Worm (Caenorhabditis elegans) whole organism, L4 larva: ENCODE measurements around the gene Y53G8AM.7.

Source experiments
- F37D6.2 ChIP-seq: sonication (generic microtip); optimal IDR thresholded peaks from 2 replicates; lab custom pipeline; 2016; ENCODE audit warnings: mild to moderate bottlenecking, missing genetic modification characterization, missing compliant biosample characterization
- R02D3.7 ChIP-seq: fragments of 150-350 bp; sonication (generic microtip); optimal IDR thresholded peaks from 3 replicates; lab custom pipeline; 2014; ENCODE audit warnings: missing biosample characterization, missing genetic modification characterization
- Y105C5A.15 ChIP-seq: fragments of 200-800 bp; sonication (Bioruptor generic); IDR thresholded peaks from 2 replicates; pipeline ENCODE4 v1.3.6; 2022; ENCODE audit warnings: missing genetic modification characterization, missing compliant biosample characterization
- aha-1 ChIP-seq: fragments of 150-350 bp; peaks from one replicate; lab custom pipeline; 2014; ENCODE audit warnings: missing biosample characterization, missing genetic modification characterization
- arid-1 ChIP-seq: fragments of 200-800 bp; sonication (Bioruptor generic); conservative IDR thresholded peaks from 2 replicates; pipeline ENCODE4 v1.3.6; 2022; ENCODE audit warnings: missing genetic modification reagents, missing genetic modification characterization, missing compliant biosample characterization
- attf-4 ChIP-seq: sonication (generic microtip); optimal IDR thresholded peaks from 3 replicates; lab custom pipeline; 2017; ENCODE audit warnings: missing biosample characterization, missing genetic modification characterization
- ceh-28 ChIP-seq: fragments of 150-350 bp; optimal IDR thresholded peaks from 2 replicates; lab custom pipeline; 2014; ENCODE audit warnings: missing biosample characterization, missing genetic modification reagents, missing genetic modification characterization
- cey-2 ChIP-seq: sonication (generic microtip); optimal IDR thresholded peaks from 3 replicates; lab custom pipeline; 2017; ENCODE audit warnings: missing genetic modification characterization, mild to moderate bottlenecking, missing compliant biosample characterization, antibody characterized with exemption, borderline replicate concordance; ENCODE audit not compliant: insufficient read depth
- daf-19 ChIP-seq: fragments of 200-800 bp; sonication (Bioruptor generic); conservative IDR thresholded peaks from 2 replicates; pipeline ENCODE4 v1.3.6; 2022; ENCODE audit warnings: missing genetic modification characterization, missing compliant biosample characterization
- daf-8 ChIP-seq: fragments of 200-800 bp; sonication (Bioruptor generic); IDR thresholded peaks from 2 replicates; pipeline ENCODE4 v1.3.6; 2022; ENCODE audit warnings: missing genetic modification characterization, missing compliant biosample characterization
- dpl-1 ChIP-seq: fragments of 150-350 bp; optimal IDR thresholded peaks from 2 replicates; lab custom pipeline; 2014; ENCODE audit warnings: missing biosample characterization, missing genetic modification reagents, missing genetic modification characterization
- fkh-10 ChIP-seq: fragments of 150-350 bp; optimal IDR thresholded peaks from 2 replicates; lab custom pipeline; 2014; ENCODE audit warnings: missing biosample characterization, missing genetic modification reagents, missing genetic modification characterization
- hif-1 ChIP-seq, 2 experiments: sonication (generic microtip); optimal IDR thresholded peaks; 2 replicates each; lab custom pipeline; 2016 to 2017; ENCODE audit warnings: missing compliant biosample characterization in 2 of 2, missing genetic modification characterization in 2 of 2, missing genetic modification reagents in 2 of 2, missing genotype in 2 of 2, mild to moderate bottlenecking in 1 of 2
- hlh-30 ChIP-seq: sonication (generic microtip); optimal IDR thresholded peaks from 2 replicates; lab custom pipeline; 2017; ENCODE audit warnings: antibody characterized with exemption, mild to moderate bottlenecking, missing genetic modification characterization, missing compliant biosample characterization; ENCODE audit not compliant: insufficient read depth
- hmg-1.1 ChIP-seq: fragments of 200-800 bp; sonication (Bioruptor generic); IDR thresholded peaks from 2 replicates; pipeline ENCODE4 v1.3.6; 2022; ENCODE audit warnings: missing genetic modification reagents, missing genetic modification characterization, missing compliant biosample characterization
- lin-13 ChIP-seq: fragments of 150-350 bp; optimal IDR thresholded peaks from 2 replicates; lab custom pipeline; 2014; ENCODE audit warnings: missing biosample characterization, missing genetic modification reagents, missing genetic modification characterization
- lin-15B ChIP-seq: fragments of 150-350 bp; sonication (generic microtip); optimal IDR thresholded peaks from 3 replicates; lab custom pipeline; 2014; ENCODE audit warnings: missing biosample characterization, missing genetic modification characterization
- lin-38 ChIP-seq: fragments of 200-800 bp; sonication (Bioruptor generic); IDR thresholded peaks from 2 replicates; pipeline ENCODE4 v1.3.6; 2022; ENCODE audit warnings: missing genetic modification reagents, missing genetic modification characterization, missing compliant biosample characterization
- lir-3 ChIP-seq: sonication (generic microtip); optimal IDR thresholded peaks from 2 replicates; lab custom pipeline; 2016; ENCODE audit warnings: mild to moderate bottlenecking, missing genetic modification characterization, missing compliant biosample characterization
- lsy-2 ChIP-seq, 2 experiments: fragments of 150-350 bp in 1 of 2; sonication (generic microtip) in 1 of 2; optimal IDR thresholded peaks; 2 replicates each; lab custom pipeline; 2014 to 2017; ENCODE audit warnings: missing biosample characterization in 2 of 2, missing genetic modification characterization in 2 of 2
- mes-2 ChIP-seq: sonication (generic microtip); optimal IDR thresholded peaks from 2 replicates; lab custom pipeline; 2016; ENCODE audit warnings: missing genotype, mild to moderate bottlenecking, missing genetic modification characterization, missing compliant biosample characterization; ENCODE audit not compliant: poor library complexity, severe bottlenecking
- nhr-102 ChIP-seq: sonication (generic microtip); optimal IDR thresholded peaks from 2 replicates; lab custom pipeline; 2016; ENCODE audit warnings: mild to moderate bottlenecking, missing genetic modification characterization, moderate library complexity, missing compliant biosample characterization
- nhr-28 ChIP-seq: fragments of 150-350 bp; optimal IDR thresholded peaks from 2 replicates; lab custom pipeline; 2014; ENCODE audit warnings: missing biosample characterization, missing genetic modification characterization
- nhr-48 ChIP-seq: sonication (generic microtip); optimal IDR thresholded peaks from 2 replicates; lab custom pipeline; 2016; ENCODE audit warnings: mild to moderate bottlenecking, missing genetic modification characterization, missing compliant biosample characterization
- pqm-1 ChIP-seq: sonication (generic microtip); optimal IDR thresholded peaks from 2 replicates; lab custom pipeline; 2017; ENCODE audit warnings: missing biosample characterization, missing genetic modification characterization
- rbr-2 ChIP-seq: sonication (generic microtip); optimal IDR thresholded peaks from 2 replicates; lab custom pipeline; 2016; ENCODE audit warnings: missing genotype, missing genetic modification characterization, missing compliant biosample characterization
- set-16 ChIP-seq: fragments of 200-800 bp; sonication (Bioruptor generic); IDR thresholded peaks from 2 replicates; pipeline ENCODE4 v1.3.6; 2022; ENCODE audit warnings: missing genetic modification reagents, missing genetic modification characterization, missing compliant biosample characterization
- snpc-1.2 ChIP-seq: fragments of 200-800 bp; sonication (Bioruptor generic); IDR thresholded peaks from 2 replicates; pipeline ENCODE4 v1.3.6; 2022; ENCODE audit warnings: missing genetic modification reagents, missing genetic modification characterization, missing compliant biosample characterization
- unc-130 ChIP-seq: sonication (generic microtip); optimal IDR thresholded peaks from 2 replicates; lab custom pipeline; 2016; ENCODE audit warnings: missing genetic modification reagents, missing genetic modification characterization, missing compliant biosample characterization
- unc-62 ChIP-seq, 3 experiments: fragments of 150-350 bp in 1 of 3; sonication (generic microtip); optimal IDR thresholded peaks in 2 of 3; peaks in 1 of 3; 1 replicate in 1 of 3; 2 replicates in 2 of 3; lab custom pipeline; 2014 to 2017; ENCODE audit warnings: missing biosample characterization in 3 of 3, missing genetic modification characterization in 3 of 3, missing genetic modification reagents in 3 of 3, missing genotype in 1 of 3
- vab-7 ChIP-seq: fragments of 200-800 bp; sonication (Bioruptor generic); IDR thresholded peaks from 2 replicates; pipeline ENCODE4 v1.3.6; 2022; ENCODE audit warnings: missing genetic modification reagents, missing genetic modification characterization, missing compliant biosample characterization

The Y53G8AM.7 gene

ce11 chrIII:3249038-3249420, 17.5 kb downstream of the Y53G8AM.7 start (continued):
- TF ChIP-seq arid-1 (GFP tag; lab: Robert Waterston, UW) (peak; percentile 74), lin-38 (GFP tag; lab: Robert Waterston, UW) (peak; percentile 75), lir-3 (tag; lab: Kevin White, UChicago) (peak; percentile 52), daf-19 (GFP tag; lab: Robert Waterston, UW) (0 out of 2 replicates have a peak, but pooled peaks have one; percentile 54), Y105C5A.15 (GFP tag; lab: Robert Waterston, UW) (peak; percentile 73; the same call in 1 of the 2 replicates), cey-2 (tag; lab: Kevin White, UChicago) (no peak)

- TF ChIP-seq unc-130 (no peak), nhr-102 (tag; lab: Kevin White, UChicago) (no peak), rbr-2 (tag; lab: Kevin White, UChicago) (peak; percentile 6), unc-62 (GFP tag; optimal IDR thresholded peaks at IDR 0.05 in 1 of 2; lab: Kevin White, UChicago) (peak in 1 of 2 experiments; percentile 63), unc-62 (tag; optimal IDR thresholded peaks at IDR 0.05; lab: Kevin White, UChicago) (no peak), mes-2 (tag; lab: Kevin White, UChicago) (peak; percentile 83), hlh-30 (peak; percentile 11), lin-38 (GFP tag; lab: Robert Waterston, UW) (peak; percentile 9), pqm-1 (tag; lab: Kevin White, UChicago) (no peak), hmg-1.1 (GFP tag; lab: Robert Waterston, UW) (peak; percentile 8; the same call in 1 of the 2 replicates), aha-1 (tag; lab: Kevin White, UChicago) (peak; percentile 53), daf-8 (GFP tag; lab: Robert Waterston, UW) (no peak), fkh-10 (GFP tag; lab: Kevin White, UChicago) (no peak), lin-13 (GFP tag; lab: Kevin White, UChicago) (peak; percentile 29), dpl-1 (GFP tag; lab: Kevin White, UChicago) (peak; percentile 49), Y105C5A.15 (GFP tag; lab: Robert Waterston, UW) (no peak), hif-1 (tag; optimal IDR thresholded peaks at IDR 0.05; lab: Kevin White, UChicago) (no peak), nhr-48 (tag; lab: Kevin White, UChicago) (no peak), snpc-1.2 (no peak), F37D6.2 (tag; lab: Kevin White, UChicago) (no peak), set-16 (peak; percentile 52; the same call in 1 of the 2 replicates), lsy-2 (tag; optimal IDR thresholded peaks at IDR 0.05; lab: Kevin White, UChicago) (peak; percentile 30 to 95)
Measured at ce11 chrIII:3248307-3249037, 18.0 kb downstream of the Y53G8AM.7 start, which contains the start of gene nduf-9. nduf-9 (minus strand) TSS chrIII:3248575.

ce11 chrIII:3242379-3242778, 24.1 kb downstream of the Y53G8AM.7 start:
- TF ChIP-seq unc-130: no peak
- no peak for TF ChIP-seq vab-7 (GFP tag; lab: Robert Waterston, UW)
- TF ChIP-seq attf-4: no peak
- TF ChIP-seq nhr-28: no peak
- no peak for TF ChIP-seq Y105C5A.15 (GFP tag; lab: Robert Waterston, UW)
- TF ChIP-seq R02D3.7 (tag; lab: Kevin White, UChicago): no peak
- TF ChIP-seq ceh-28 (tag; lab: Kevin White, UChicago): peak; percentile 89

ce11 chrIII:3241943-3242342, 24.6 kb downstream of the Y53G8AM.7 start:
- peak; percentile 57 for TF ChIP-seq ceh-28 (tag; lab: Kevin White, UChicago)
- no peak for TF ChIP-seq lin-15B (tag; lab: Kevin White, UChicago)
